ENCODE assay signal across 5 fruit fly cellular contexts in genomic region chrX:843489-843888, dm6.
A peak's percentile ranks its signal among the peaks of the same experiment; 100 is the strongest.
TF ChIP-seq lines count a peak whose summit lies in the region.

No protein-coding gene starts in this region.

- TF ChIP-seq CTCF in S2 (optimal IDR thresholded peaks at IDR 0.05; lab: Kevin White, UChicago) = peak; percentile 57 to 76
- peak; percentile 92 for TF ChIP-seq CTCF in whole organism, embryonic (GFP tag; optimal IDR thresholded peaks at IDR 0.05; lab: Kevin White, UChicago)

TF ChIP-seq in whole organism, embryonic, 481 proteins besides CTCF, POLR2A, EP300 and RAD21 (continues in another document):
- TF ChIP-seq D19B (GFP tag; optimal IDR thresholded peaks at IDR 0.05; lab: Kevin White, UChicago) (peak; percentile 65), maf-S (GFP tag; optimal IDR thresholded peaks at IDR 0.05; lab: Kevin White, UChicago) (no peak), gem (tag; optimal IDR thresholded peaks at IDR 0.05; lab: Kevin White, UChicago) (peak; percentile 62), CG17802 (tag; optimal IDR thresholded peaks at IDR 0.05; lab: Kevin White, UChicago) (no peak), CG1832 (GFP tag; optimal IDR thresholded peaks at IDR 0.05; lab: Kevin White, UChicago) (no peak), row (GFP tag; IDR thresholded peaks at IDR 0.05; lab: Robert Waterston, UW) (peak; percentile 45), chif (GFP tag; optimal IDR thresholded peaks at IDR 0.05; lab: Kevin White, UChicago) (peak in 1 of 2 experiments; percentile 36), CG17829 (tag; optimal IDR thresholded peaks at IDR 0.05; lab: Kevin White, UChicago) (peak; percentile 30), vnd (GFP tag; IDR thresholded peaks at IDR 0.05; lab: Robert Waterston, UW; ENCODE audit: partially characterized antibody) (peak; percentile 30; the same call in 1 of the 3 replicates), Bgb (GFP tag; IDR thresholded peaks at IDR 0.05; lab: Robert Waterston, UW; ENCODE audit: partially characterized antibody) (peak; percentile 25; the same call in 1 of the 2 replicates), CG14860 (GFP tag; IDR thresholded peaks at IDR 0.05; lab: Robert Waterston, UW; ENCODE audit: partially characterized antibody) (peak; percentile 53; the same call in 2 of the 3 replicates), CG10654 (GFP tag; optimal IDR thresholded peaks at IDR 0.05; lab: Kevin White, UChicago) (peak; percentile 17), dmrt99B (tag; optimal IDR thresholded peaks at IDR 0.05; lab: Kevin White, UChicago) (peak; percentile 38), CG2120 (GFP tag; optimal IDR thresholded peaks at IDR 0.05; lab: Kevin White, UChicago) (peak; percentile 35), CG4424 (GFP tag; optimal IDR thresholded peaks at IDR 0.05; lab: Kevin White, UChicago) (peak; percentile 26), Deaf1 (tag; optimal IDR thresholded peaks at IDR 0.05; lab: Kevin White, UChicago) (peak; percentile 2), CG17359 (tag; optimal IDR thresholded peaks at IDR 0.05; lab: Kevin White, UChicago) (peak; percentile 7), nmo (GFP tag; optimal IDR thresholded peaks at IDR 0.05; lab: Kevin White, UChicago) (peak; percentile 58), Aef1 (GFP tag; IDR thresholded peaks at IDR 0.05; lab: Robert Waterston, UW) (0 out of 3 replicates have a peak, but pooled peaks have one; percentile 9), pnt (GFP tag; optimal IDR thresholded peaks at IDR 0.05; lab: Kevin White, UChicago) (peak; percentile 7)

TF ChIP-seq in whole organism, prepupa, 60 proteins besides CTCF, POLR2A, EP300 and RAD21:
- peak; percentile 9 for TF ChIP-seq cyc (GFP tag; optimal IDR thresholded peaks at IDR 0.05; lab: Kevin White, UChicago)
- peak; percentile 9 for TF ChIP-seq Hr39 (GFP tag; optimal IDR thresholded peaks at IDR 0.05; lab: Kevin White, UChicago)
- TF ChIP-seq CG1621 (tag; optimal IDR thresholded peaks at IDR 0.05; lab: Kevin White, UChicago) = no peak
- TF ChIP-seq lz (GFP tag; optimal IDR thresholded peaks at IDR 0.05; lab: Kevin White, UChicago) = peak; percentile 12
- TF ChIP-seq CG34406 (GFP tag; optimal IDR thresholded peaks at IDR 0.05; lab: Kevin White, UChicago) = no peak
- TF ChIP-seq Smox (GFP tag; optimal IDR thresholded peaks at IDR 0.05; lab: Kevin White, UChicago) = peak; percentile 11
- peak; percentile 8 for TF ChIP-seq Met (GFP tag; optimal IDR thresholded peaks at IDR 0.05; lab: Kevin White, UChicago)
- TF ChIP-seq eg (GFP tag; IDR thresholded peaks at IDR 0.05; lab: Robert Waterston, UW) = 0 out of 3 replicates have a peak, but pooled peaks have one; percentile 33
- no peak for TF ChIP-seq dac (GFP tag; optimal IDR thresholded peaks at IDR 0.05; lab: Kevin White, UChicago)
- no peak for TF ChIP-seq salr (GFP tag; optimal IDR thresholded peaks at IDR 0.05; lab: Kevin White, UChicago)
- TF ChIP-seq Sox15 (GFP tag; optimal IDR thresholded peaks at IDR 0.05; lab: Kevin White, UChicago) = no peak
- no peak for TF ChIP-seq Ets96B (tag; optimal IDR thresholded peaks at IDR 0.05; lab: Kevin White, UChicago)
- TF ChIP-seq pdm3 (GFP tag; optimal IDR thresholded peaks at IDR 0.05; lab: Kevin White, UChicago) = peak; percentile 28
- TF ChIP-seq Eip78C (GFP tag; lab: Kevin White, UChicago) = peak; percentile 10
- TF ChIP-seq CG10669 (GFP tag; optimal IDR thresholded peaks at IDR 0.05; lab: Kevin White, UChicago) = peak; percentile 9
- TF ChIP-seq CG31627 (GFP tag; optimal IDR thresholded peaks at IDR 0.05; lab: Kevin White, UChicago) = peak; percentile 7

TF ChIP-seq in whole organism, pupa, 21 proteins besides CTCF, POLR2A, EP300 and RAD21:
- peak; percentile 9 for TF ChIP-seq CG8159 (tag; optimal IDR thresholded peaks at IDR 0.05; lab: Kevin White, UChicago)
- no peak for TF ChIP-seq CG32121 (GFP tag; IDR thresholded peaks at IDR 0.05; lab: Robert Waterston, UW)
- TF ChIP-seq CG4496 (GFP tag; IDR thresholded peaks at IDR 0.05; lab: Robert Waterston, UW) = 0 out of 3 replicates have a peak, but pooled peaks have one; percentile 18
- TF ChIP-seq CG9948 (tag; optimal IDR thresholded peaks at IDR 0.05; lab: Kevin White, UChicago) = peak; percentile 5
- TF ChIP-seq CG14655 (GFP tag; optimal IDR thresholded peaks at IDR 0.05; lab: Kevin White, UChicago) = peak; percentile 25
- TF ChIP-seq fd96Ca (GFP tag; IDR thresholded peaks at IDR 0.05; lab: Robert Waterston, UW) = no peak

TF ChIP-seq in whole organism, wandering third instar larva, 38 proteins besides CTCF, POLR2A, EP300 and RAD21:
- peak; percentile 62 for TF ChIP-seq Myc (optimal IDR thresholded peaks at IDR 0.05; lab: Kevin White, UChicago)
- TF ChIP-seq dsf (GFP tag; optimal IDR thresholded peaks at IDR 0.05; lab: Kevin White, UChicago; ENCODE audit: borderline replicate concordance) = no peak
